Worm (Caenorhabditis elegans) whole organism, young adult: ENCODE measurements around the gene valv-1.

Experiments used
- B0019.2 ChIP-seq: fragments of 200-800 bp; sonication (Bioruptor generic); conservative IDR thresholded peaks from 2 replicates; pipeline ENCODE4 v1.3.6; 2022; ENCODE audit warnings: missing genetic modification reagents, missing genetic modification characterization, missing compliant biosample characterization
- D2030.7 ChIP-seq: fragments of 200-800 bp; sonication (Bioruptor generic); IDR thresholded peaks from 2 replicates; pipeline ENCODE4 v1.3.6; 2022; ENCODE audit warnings: missing genetic modification reagents, missing genetic modification characterization, missing compliant biosample characterization
- F33H1.4 ChIP-seq: fragments of 200-800 bp; sonication (Bioruptor generic); IDR thresholded peaks from 2 replicates; pipeline ENCODE4 v1.3.6; 2022; ENCODE audit warnings: missing genetic modification reagents, missing genetic modification characterization, missing compliant biosample characterization
- F37B4.10 ChIP-seq: fragments of 200-800 bp; sonication (Bioruptor generic); IDR thresholded peaks from 2 replicates; pipeline ENCODE4 v1.3.6; 2022; ENCODE audit warnings: missing genetic modification characterization, missing compliant biosample characterization
- F39B2.1 ChIP-seq: fragments of 200-800 bp; sonication (Bioruptor generic); IDR thresholded peaks from 2 replicates; pipeline ENCODE4 v1.3.6; 2022; ENCODE audit warnings: missing genetic modification reagents, missing genetic modification characterization, missing compliant biosample characterization
- F57A8.1 ChIP-seq: fragments of 200-800 bp; sonication (Bioruptor generic); optimal IDR thresholded peaks from 2 replicates; lab custom pipeline; 2018; ENCODE audit warnings: mild to moderate bottlenecking, missing genetic modification characterization, moderate library complexity, missing compliant biosample characterization
- Y53F4B.3 ChIP-seq: fragments of 200-800 bp; sonication (Bioruptor generic); IDR thresholded peaks from 2 replicates; pipeline ENCODE4 v1.3.6; 2022; ENCODE audit warnings: missing genetic modification reagents, missing genetic modification characterization, missing compliant biosample characterization
- Y53G8AR.9 ChIP-seq: fragments of 200-800 bp; sonication (Bioruptor generic); conservative IDR thresholded peaks from 2 replicates; pipeline ENCODE4 v1.3.6; 2022; ENCODE audit warnings: missing genetic modification reagents, missing genetic modification characterization, missing compliant biosample characterization
- Y56A3A.18 ChIP-seq: fragments of 200-800 bp; sonication (Bioruptor generic); IDR thresholded peaks from 2 replicates; pipeline ENCODE4 v1.3.6; 2022; ENCODE audit warnings: missing genetic modification reagents, missing genetic modification characterization, missing compliant biosample characterization
- Y67H2A.10 ChIP-seq: fragments of 200-800 bp; sonication (Bioruptor generic); conservative IDR thresholded peaks from 2 replicates; pipeline ENCODE4 v1.3.6; 2022; ENCODE audit warnings: missing genetic modification reagents, missing genetic modification characterization, missing compliant biosample characterization
- Y79H2A.3 ChIP-seq: fragments of 200-800 bp; sonication (Bioruptor generic); conservative IDR thresholded peaks from 2 replicates; pipeline ENCODE4 v1.3.6; 2022; ENCODE audit warnings: missing genetic modification reagents, missing genetic modification characterization, missing compliant biosample characterization
- Y95B8A.8 ChIP-seq: fragments of 200-800 bp; sonication (Bioruptor generic); IDR thresholded peaks from 2 replicates; pipeline ENCODE4 v1.3.6; 2022; ENCODE audit warnings: missing genetic modification reagents, missing genetic modification characterization, missing compliant biosample characterization
- atf-7 ChIP-seq: sonication (generic microtip); optimal IDR thresholded peaks from 2 replicates; lab custom pipeline; 2017; ENCODE audit warnings: mild to moderate bottlenecking, missing genetic modification characterization, missing compliant biosample characterization
- attf-3 ChIP-seq: fragments of 200-800 bp; sonication (Bioruptor generic); conservative IDR thresholded peaks from 2 replicates; pipeline ENCODE4 v1.3.6; 2022; ENCODE audit warnings: missing genetic modification reagents, missing genetic modification characterization, missing compliant biosample characterization
- cebp-2 ChIP-seq: fragments of 200-800 bp; sonication (Bioruptor generic); IDR thresholded peaks from 2 replicates; pipeline ENCODE4 v1.3.6; 2022; ENCODE audit warnings: missing genetic modification characterization, missing compliant biosample characterization
- ceh-100 ChIP-seq: fragments of 200-800 bp; sonication (Bioruptor generic); IDR thresholded peaks from 2 replicates; pipeline ENCODE4 v1.3.6; 2022; ENCODE audit warnings: missing genetic modification reagents, missing genetic modification characterization, missing compliant biosample characterization
- ceh-40 ChIP-seq: fragments of 200-800 bp; sonication (Bioruptor generic); IDR thresholded peaks from 2 replicates; pipeline ENCODE4 v1.3.6; 2022; ENCODE audit warnings: missing genetic modification characterization, missing compliant biosample characterization
- ceh-58 ChIP-seq: fragments of 200-800 bp; sonication (Bioruptor generic); IDR thresholded peaks from 2 replicates; pipeline ENCODE4 v1.3.6; 2022; ENCODE audit warnings: missing genetic modification characterization, missing compliant biosample characterization
- dox-1 ChIP-seq: fragments of 200-800 bp; sonication (Bioruptor generic); IDR thresholded peaks from 2 replicates; pipeline ENCODE4 v1.3.6; 2022; ENCODE audit warnings: missing genetic modification reagents, missing genetic modification characterization, missing compliant biosample characterization
- dpff-1 ChIP-seq: sonication (generic microtip); optimal IDR thresholded peaks from 2 replicates; lab custom pipeline; 2017; ENCODE audit warnings: mild to moderate bottlenecking, missing genetic modification characterization, missing compliant biosample characterization
- egl-18 ChIP-seq: fragments of 200-800 bp; sonication (Bioruptor generic); IDR thresholded peaks from 2 replicates; pipeline ENCODE4 v1.3.6; 2022; ENCODE audit warnings: missing genetic modification reagents, missing genetic modification characterization, missing compliant biosample characterization
- egrh-3 ChIP-seq: fragments of 200-800 bp; sonication (Bioruptor generic); IDR thresholded peaks from 2 replicates; pipeline ENCODE4 v1.3.6; 2022; ENCODE audit warnings: missing genetic modification reagents, missing genetic modification characterization, missing compliant biosample characterization
- ekl-4 ChIP-seq: fragments of 200-800 bp; sonication (Bioruptor generic); IDR thresholded peaks from 2 replicates; pipeline ENCODE4 v1.3.6; 2022; ENCODE audit warnings: missing genetic modification reagents, missing genetic modification characterization, missing compliant biosample characterization
- hlh-26 ChIP-seq: fragments of 200-800 bp; sonication (Bioruptor generic); conservative IDR thresholded peaks from 2 replicates; pipeline ENCODE4 v1.3.6; 2022; ENCODE audit warnings: missing genetic modification reagents, missing genetic modification characterization, missing compliant biosample characterization
- hmg-20 ChIP-seq: fragments of 200-800 bp; sonication (Bioruptor generic); IDR thresholded peaks from 2 replicates; pipeline ENCODE4 v1.3.6; 2022; ENCODE audit warnings: missing genetic modification reagents, missing genetic modification characterization, missing compliant biosample characterization
- hsf-1 ChIP-seq: fragments of 200-800 bp; sonication (Bioruptor generic); IDR thresholded peaks from 2 replicates; pipeline ENCODE4 v1.3.6; 2022; ENCODE audit warnings: missing genetic modification reagents, missing genetic modification characterization, missing compliant biosample characterization
- lin-26 ChIP-seq: fragments of 200-800 bp; sonication (Bioruptor generic); IDR thresholded peaks from 2 replicates; pipeline ENCODE4 v1.3.6; 2022; ENCODE audit warnings: missing genetic modification reagents, missing genetic modification characterization, missing compliant biosample characterization
- lin-35 ChIP-seq, 3 experiments: fragments of 150-350 bp in 2 of 3; sonication (generic microtip) in 1 of 3; optimal IDR thresholded peaks; 2 replicates each; lab custom pipeline; 2014 to 2018; ENCODE audit warnings: missing biosample characterization in 3 of 3, missing genetic modification characterization in 3 of 3, missing genetic modification reagents in 3 of 3
- lsl-1 ChIP-seq: fragments of 200-800 bp; sonication (Bioruptor generic); optimal IDR thresholded peaks from 2 replicates; lab custom pipeline; 2018; ENCODE audit warnings: mild to moderate bottlenecking, missing genetic modification characterization, moderate library complexity, missing compliant biosample characterization
- madf-3 ChIP-seq: fragments of 200-800 bp; sonication (Bioruptor generic); IDR thresholded peaks from 2 replicates; pipeline ENCODE4 v1.3.6; 2022; ENCODE audit warnings: missing genetic modification reagents, missing genetic modification characterization, missing compliant biosample characterization
- madf-6 ChIP-seq: fragments of 200-800 bp; sonication (Bioruptor generic); IDR thresholded peaks from 2 replicates; pipeline ENCODE4 v1.3.6; 2022; ENCODE audit warnings: missing genetic modification reagents, missing genetic modification characterization, missing compliant biosample characterization
- mcd-1 ChIP-seq: fragments of 200-800 bp; sonication (Bioruptor generic); IDR thresholded peaks from 2 replicates; pipeline ENCODE4 v1.3.6; 2022; ENCODE audit warnings: missing genetic modification reagents, missing genetic modification characterization, missing compliant biosample characterization
- nfya-1 ChIP-seq: sonication (generic microtip); optimal IDR thresholded peaks from 2 replicates; lab custom pipeline; 2017; ENCODE audit warnings: antibody characterized with exemption, missing compliant biosample characterization, missing genetic modification characterization, borderline replicate concordance; ENCODE audit not compliant: insufficient read depth
- nhr-179 ChIP-seq: sonication (generic microtip); optimal IDR thresholded peaks from 2 replicates; lab custom pipeline; 2016; ENCODE audit warnings: mild to moderate bottlenecking, missing genetic modification characterization, missing compliant biosample characterization
- pbrm-1 ChIP-seq: fragments of 200-800 bp; sonication (Bioruptor generic); IDR thresholded peaks from 2 replicates; pipeline ENCODE4 v1.3.6; 2022; ENCODE audit warnings: missing genetic modification reagents, missing genetic modification characterization, missing compliant biosample characterization
- rcor-1 ChIP-seq: fragments of 200-800 bp; sonication (Bioruptor generic); IDR thresholded peaks from 2 replicates; pipeline ENCODE4 v1.3.6; 2022; ENCODE audit warnings: missing genetic modification reagents, missing genetic modification characterization, missing compliant biosample characterization
- snpc-1.3 ChIP-seq: sonication (generic microtip); optimal IDR thresholded peaks from 2 replicates; lab custom pipeline; 2017; ENCODE audit warnings: missing genetic modification characterization, mild to moderate bottlenecking, missing compliant biosample characterization, antibody characterized with exemption, moderate library complexity, missing genotype, missing genetic modification reagents; ENCODE audit not compliant: insufficient read depth
- snpc-3.4 ChIP-seq: sonication (generic microtip); optimal IDR thresholded peaks from 2 replicates; lab custom pipeline; 2017; ENCODE audit warnings: missing genetic modification characterization, mild to moderate bottlenecking, missing compliant biosample characterization, antibody characterized with exemption, moderate library complexity, missing genotype, missing genetic modification reagents
- sptf-2 ChIP-seq: fragments of 200-800 bp; sonication (Bioruptor generic); optimal IDR thresholded peaks from 2 replicates; lab custom pipeline; 2018; ENCODE audit warnings: mild to moderate bottlenecking, missing genetic modification characterization, missing compliant biosample characterization
- tbp1 ChIP-seq: fragments of 200-800 bp; sonication (Bioruptor generic); optimal IDR thresholded peaks from 2 replicates; lab custom pipeline; 2018; ENCODE audit warnings: mild to moderate bottlenecking, missing genetic modification characterization, missing compliant biosample characterization
- unc-130 ChIP-seq: sonication (generic microtip); optimal IDR thresholded peaks from 2 replicates; lab custom pipeline; 2016; ENCODE audit warnings: missing genetic modification reagents, missing genetic modification characterization, missing compliant biosample characterization
- unc-62 ChIP-seq: fragments of 150-350 bp; optimal IDR thresholded peaks from 2 replicates; lab custom pipeline; 2014; ENCODE audit warnings: missing biosample characterization, missing genetic modification reagents, missing genetic modification characterization
- ztf-26 ChIP-seq: sonication (generic microtip); optimal IDR thresholded peaks from 2 replicates; lab custom pipeline; 2017; ENCODE audit warnings: missing genetic modification characterization, missing compliant biosample characterization
- ztf-6 ChIP-seq: fragments of 200-800 bp; sonication (Bioruptor generic); IDR thresholded peaks from 2 replicates; pipeline ENCODE4 v1.3.6; 2022; ENCODE audit warnings: missing genetic modification reagents, missing genetic modification characterization, missing compliant biosample characterization

The valv-1 gene

ce11 chrIV:7440985-7441384 is 4.2 kb downstream of the valv-1 start:
- TF ChIP-seq Y53G8AR.9 (GFP tag; lab: Robert Waterston, UW): peak; percentile 71; the same call in 1 of the 2 replicates
- 0 out of 2 replicates have a peak, but pooled peaks have one; percentile 38 for TF ChIP-seq Y79H2A.3 (GFP tag; lab: Robert Waterston, UW)
- 0 out of 2 replicates have a peak, but pooled peaks have one; percentile 17 for TF ChIP-seq F39B2.1 (GFP tag; lab: Robert Waterston, UW)
- peak; percentile 64 for TF ChIP-seq ekl-4
- peak; percentile 71; the same call in 1 of the 2 replicates for TF ChIP-seq egl-18
- TF ChIP-seq madf-6: peak; percentile 69; the same call in 1 of the 2 replicates
- peak; percentile 38; the same call in 1 of the 2 replicates for TF ChIP-seq egrh-3 (GFP tag; lab: Robert Waterston, UW)
- peak; percentile 20; the same call in 1 of the 2 replicates for TF ChIP-seq B0019.2
- TF ChIP-seq pbrm-1 (GFP tag; lab: Robert Waterston, UW): peak; percentile 93
- TF ChIP-seq dox-1 (GFP tag; lab: Robert Waterston, UW): peak; percentile 90
- TF ChIP-seq hsf-1: peak; percentile 99
- peak; percentile 38; the same call in 1 of the 2 replicates for TF ChIP-seq D2030.7 (GFP tag; lab: Robert Waterston, UW)
- TF ChIP-seq ceh-100 (GFP tag; lab: Robert Waterston, UW): peak; percentile 61
- TF ChIP-seq ceh-40: peak; percentile 86; the same call in 1 of the 2 replicates
- TF ChIP-seq Y95B8A.8 (GFP tag; lab: Robert Waterston, UW): 0 out of 2 replicates have a peak, but pooled peaks have one; percentile 58
- 0 out of 2 replicates have a peak, but pooled peaks have one; percentile 30 for TF ChIP-seq lin-26 (GFP tag; lab: Robert Waterston, UW)
- peak; percentile 90 for TF ChIP-seq madf-3 (GFP tag; lab: Robert Waterston, UW)
- TF ChIP-seq rcor-1 (GFP tag; lab: Robert Waterston, UW): peak; percentile 58
- 0 out of 2 replicates have a peak, but pooled peaks have one; percentile 62 for TF ChIP-seq ceh-58
- TF ChIP-seq, all 124 proteins: peak for 19; not testable (repeated sequence) for 105

ce11 chrIV:7440238-7440637 is 4.9 kb downstream of the valv-1 start:
- TF ChIP-seq Y53G8AR.9 (GFP tag; lab: Robert Waterston, UW): no peak
- TF ChIP-seq Y56A3A.18 (GFP tag; lab: Robert Waterston, UW): no peak
- no peak for TF ChIP-seq lin-35 (GFP tag; optimal IDR thresholded peaks at IDR 0.05; lab: Kevin White, UChicago)
- TF ChIP-seq F37B4.10 (GFP tag; lab: Robert Waterston, UW): no peak
- no peak for TF ChIP-seq snpc-1.3
- TF ChIP-seq lsl-1 (GFP tag; lab: Kevin White, UChicago): no peak
- TF ChIP-seq D2030.7 (GFP tag; lab: Robert Waterston, UW): no peak
- TF ChIP-seq B0019.2: no peak
- TF ChIP-seq Y79H2A.3 (GFP tag; lab: Robert Waterston, UW): no peak
- TF ChIP-seq unc-62: no peak
- no peak for TF ChIP-seq F33H1.4 (GFP tag; lab: Robert Waterston, UW)
- TF ChIP-seq Y53F4B.3 (GFP tag; lab: Robert Waterston, UW): no peak
- no peak for TF ChIP-seq ztf-6 (GFP tag; lab: Robert Waterston, UW)
- no peak for TF ChIP-seq dpff-1 (tag; lab: Kevin White, UChicago)
- TF ChIP-seq nhr-179 (tag; lab: Kevin White, UChicago): no peak
- no peak for TF ChIP-seq nfya-1 (tag; lab: Kevin White, UChicago)
- no peak for TF ChIP-seq cebp-2
- TF ChIP-seq hmg-20: no peak
- TF ChIP-seq unc-130 (GFP tag; lab: Kevin White, UChicago): no peak
- no peak for TF ChIP-seq tbp1 (GFP tag; lab: Kevin White, UChicago)

ce11 chrIV:7439377-7439776 is 5.8 kb downstream of the valv-1 start:
- TF ChIP-seq hlh-26 (GFP tag; lab: Robert Waterston, UW) (no peak), F57A8.1 (no peak), atf-7 (tag; lab: Kevin White, UChicago) (no peak), hmg-20 (no peak), madf-3 (GFP tag; lab: Robert Waterston, UW) (no peak), lin-26 (GFP tag; lab: Robert Waterston, UW) (no peak), ztf-26 (tag; lab: Kevin White, UChicago) (no peak), sptf-2 (no peak), ekl-4 (no peak), Y56A3A.18 (GFP tag; lab: Robert Waterston, UW) (no peak), snpc-3.4 (tag; lab: Kevin White, UChicago) (no peak), tbp1 (GFP tag; lab: Kevin White, UChicago) (no peak), Y67H2A.10 (GFP tag; lab: Robert Waterston, UW) (no peak), egrh-3 (GFP tag; lab: Robert Waterston, UW) (no peak), pbrm-1 (GFP tag; lab: Robert Waterston, UW) (no peak), mcd-1 (GFP tag; lab: Robert Waterston, UW) (no peak), F33H1.4 (GFP tag; lab: Robert Waterston, UW) (no peak), attf-3 (no peak)
